Fruit fly (Drosophila melanogaster): ENCODE measurements around the gene CG13066.

- TF ChIP-seq CG14655 (GFP tag; optimal IDR thresholded peaks at IDR 0.05) = no peak
- no peak for TF ChIP-seq CG9948 (tag; optimal IDR thresholded peaks at IDR 0.05)
- no peak for TF ChIP-seq fd96Ca (GFP tag; IDR thresholded peaks at IDR 0.05)
- no peak for TF ChIP-seq rn (GFP tag; IDR thresholded peaks at IDR 0.05)
- TF ChIP-seq CG34367 (tag; optimal IDR thresholded peaks at IDR 0.05) = no peak
- TF ChIP-seq EcR (GFP tag; optimal IDR thresholded peaks at IDR 0.05) = no peak
- TF ChIP-seq CG15710 (tag; optimal IDR thresholded peaks at IDR 0.05) = no peak
These were observed 35.7 kb downstream of the CG13066 start, which contains the start of gene CG13042 for dm6 chr3L:16308380-16308779.

All from whole organism, pupa.